Fruit fly (Drosophila melanogaster) whole organism: ENCODE measurements around the gene wuho.

ENCODE experiments used
- CG8478 ChIP-seq: fragments of >200 bp; optimal IDR thresholded peaks from 2 replicates; lab custom pipeline; 2018; ENCODE audit warnings: inconsistent platforms
- Dll ChIP-seq: fragments of >200 bp; optimal IDR thresholded peaks from 2 replicates; lab custom pipeline; 2017
- psq ChIP-seq: fragments of >200 bp; optimal IDR thresholded peaks from 2 replicates; lab custom pipeline; 2017

- TF ChIP-seq psq (lab: Kevin White, UChicago): no peak
- TF ChIP-seq CG8478 (lab: Kevin White, UChicago): no peak
- TF ChIP-seq Dll: no peak
Measured at dm6 chrX:6311516-6311915, 23.6 kb downstream of the wuho start.
